Worm (Caenorhabditis elegans) whole organism, young adult: ENCODE data around the gene Y37E11AL.12.
A peak's percentile ranks its signal among the peaks of the same experiment; 100 is the strongest.

Source experiments
- C06A6.2 ChIP-seq: fragments of 200-800 bp; sonication (Bioruptor generic); conservative IDR thresholded peaks from 2 replicates; pipeline ENCODE4 v1.3.6; 2022; ENCODE audit warnings: missing genetic modification characterization, missing compliant biosample characterization
- hlh-12 ChIP-seq: sonication (generic microtip); optimal IDR thresholded peaks from 2 replicates; lab custom pipeline; 2016; ENCODE audit warnings: missing genetic modification characterization, missing compliant biosample characterization
- somi-1 ChIP-seq: fragments of 200-800 bp; sonication (Bioruptor generic); optimal IDR thresholded peaks from 2 replicates; lab custom pipeline; 2018; ENCODE audit warnings: mild to moderate bottlenecking, missing genetic modification characterization, missing compliant biosample characterization

DNA sequence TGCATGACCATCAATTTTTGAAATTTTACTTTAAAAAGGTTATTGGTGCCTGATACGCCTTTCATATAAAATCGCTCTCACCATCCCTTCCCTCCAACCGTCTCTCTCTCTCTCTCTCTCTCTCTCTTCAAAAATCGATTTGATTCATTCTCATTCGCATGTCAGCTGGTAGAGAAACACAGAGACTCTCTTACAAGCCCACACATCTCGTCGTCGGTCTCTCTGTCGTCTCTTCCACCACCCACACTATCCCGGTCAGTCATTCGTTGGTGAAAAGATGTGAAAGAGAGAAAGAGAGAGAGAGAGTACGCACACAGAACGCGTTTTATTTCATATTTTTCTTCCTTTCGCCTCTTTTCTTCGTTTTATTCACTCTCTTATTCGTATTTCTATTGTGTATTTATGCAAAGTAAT, 40.6 kb upstream of the Y37E11AL.12 start:
- TF ChIP-seq C06A6.2 (GFP tag; lab: Robert Waterston, UW) (no peak), somi-1 (peak; percentile 72), hlh-12 (tag; lab: Kevin White, UChicago) (no peak)
